Worm (Caenorhabditis elegans) whole organism, L3 larva: ENCODE measurements around the gene sdc-3.

Experiments used
- aly-2 ChIP-seq: fragments of 150-350 bp; optimal IDR thresholded peaks from 2 replicates; lab custom pipeline; 2014; ENCODE audit warnings: missing biosample characterization, missing genetic modification characterization
- eor-1 ChIP-seq, 2 experiments: fragments of 150-350 bp; optimal IDR thresholded peaks; 2 replicates each; lab custom pipeline; 2014 to 2018; ENCODE audit warnings: missing biosample characterization in 2 of 2, missing genetic modification characterization in 2 of 2
- nhr-28 ChIP-seq: fragments of 150-350 bp; optimal IDR thresholded peaks from 2 replicates; lab custom pipeline; 2014; ENCODE audit warnings: missing biosample characterization, missing genetic modification characterization
- nhr-43 ChIP-seq: sonication (generic microtip); optimal IDR thresholded peaks from 2 replicates; lab custom pipeline; 2016; ENCODE audit warnings: mild to moderate bottlenecking, missing genetic modification characterization, missing compliant biosample characterization; ENCODE audit not compliant: poor library complexity, severe bottlenecking
- pha-4 ChIP-seq: fragments of 150-350 bp; optimal IDR thresholded peaks from 2 replicates; lab custom pipeline; 2014; ENCODE audit warnings: missing biosample characterization, missing genetic modification reagents, missing genetic modification characterization
- skn-1 ChIP-seq: fragments of 150-350 bp; optimal IDR thresholded peaks from 2 replicates; lab custom pipeline; 2014; ENCODE audit warnings: missing biosample characterization, missing genetic modification characterization
- snpc-4 ChIP-seq: fragments of 150-350 bp; optimal IDR thresholded peaks from 2 replicates; lab custom pipeline; 2014; ENCODE audit warnings: missing biosample characterization, missing genetic modification characterization
- tbx-2 ChIP-seq: sonication (generic microtip); optimal IDR thresholded peaks from 2 replicates; lab custom pipeline; 2016; ENCODE audit warnings: mild to moderate bottlenecking, missing genetic modification characterization, missing compliant biosample characterization
- unc-62 ChIP-seq: fragments of 150-350 bp; sonication (generic microtip); optimal IDR thresholded peaks from 4 replicates; lab custom pipeline; 2014; ENCODE audit warnings: missing biosample characterization, missing genetic modification reagents, missing genetic modification characterization
- zag-1 ChIP-seq: fragments of 150-350 bp; optimal IDR thresholded peaks from 2 replicates; lab custom pipeline; 2014; ENCODE audit warnings: missing biosample characterization, missing genetic modification characterization

ce11 chrV:15023544-15023943 lies 24.5 kb downstream of the sdc-3 start, which contains the start of gene F14H8.4:
- TF ChIP-seq aly-2 (tag; lab: Kevin White, UChicago): no peak
- no peak for TF ChIP-seq pha-4 (tag; lab: Kevin White, UChicago)
- TF ChIP-seq tbx-2 (tag; lab: Kevin White, UChicago): no peak
- TF ChIP-seq unc-62 (GFP tag; lab: Kevin White, UChicago): no peak
- no peak for TF ChIP-seq nhr-28 (tag; lab: Kevin White, UChicago)
- TF ChIP-seq snpc-4: no peak
- no peak for TF ChIP-seq skn-1 (tag; lab: Kevin White, UChicago)
- no peak for TF ChIP-seq eor-1 (tag; optimal IDR thresholded peaks at IDR 0.05; lab: Kevin White, UChicago)
- no peak for TF ChIP-seq zag-1 (tag; lab: Kevin White, UChicago)
- no peak for TF ChIP-seq nhr-43 (tag; lab: Kevin White, UChicago)
